Worm (Caenorhabditis elegans) whole organism, L3 larva: ENCODE measurements around the gene set-3.

Experiments
- R02D3.7 ChIP-seq: fragments of 150-350 bp; optimal IDR thresholded peaks from 2 replicates; lab custom pipeline; 2014; ENCODE audit warnings: missing biosample characterization, missing genetic modification characterization
- ZK546.5 ChIP-seq: sonication (generic microtip); optimal IDR thresholded peaks from 2 replicates; lab custom pipeline; 2017; ENCODE audit warnings: missing biosample characterization, missing genetic modification characterization
- aly-2 ChIP-seq: fragments of 150-350 bp; optimal IDR thresholded peaks from 2 replicates; lab custom pipeline; 2014; ENCODE audit warnings: missing biosample characterization, missing genetic modification characterization
- ceh-16 ChIP-seq: sonication (generic microtip); optimal IDR thresholded peaks from 2 replicates; lab custom pipeline; 2017; ENCODE audit warnings: missing biosample characterization, missing genetic modification characterization
- ceh-28 ChIP-seq: fragments of 150-350 bp; optimal IDR thresholded peaks from 2 replicates; lab custom pipeline; 2014; ENCODE audit warnings: missing biosample characterization, missing genetic modification reagents, missing genetic modification characterization
- ceh-82 ChIP-seq: fragments of 150-350 bp; optimal IDR thresholded peaks from 2 replicates; lab custom pipeline; 2014; ENCODE audit warnings: missing biosample characterization, missing genetic modification characterization
- ceh-9 ChIP-seq: sonication (generic microtip); optimal IDR thresholded peaks from 2 replicates; lab custom pipeline; 2018; ENCODE audit warnings: missing biosample characterization, missing genetic modification characterization
- daf-12 ChIP-seq: fragments of 150-350 bp; optimal IDR thresholded peaks from 2 replicates; lab custom pipeline; 2014; ENCODE audit warnings: missing biosample characterization, missing genetic modification reagents, missing genetic modification characterization
- elt-1 ChIP-seq: fragments of 150-350 bp; optimal IDR thresholded peaks from 2 replicates; lab custom pipeline; 2014; ENCODE audit warnings: missing biosample characterization, missing genetic modification characterization
- elt-2 ChIP-seq: sonication (generic microtip); optimal IDR thresholded peaks from 2 replicates; lab custom pipeline; 2016; ENCODE audit warnings: missing genetic modification reagents, mild to moderate bottlenecking, missing genetic modification characterization, missing compliant biosample characterization
- eor-1 ChIP-seq, 2 experiments: fragments of 150-350 bp; optimal IDR thresholded peaks; 2 replicates each; lab custom pipeline; 2014 to 2018; ENCODE audit warnings: missing biosample characterization in 2 of 2, missing genetic modification characterization in 2 of 2
- fkh-2 ChIP-seq: fragments of 150-350 bp; optimal IDR thresholded peaks from 2 replicates; lab custom pipeline; 2014; ENCODE audit warnings: missing biosample characterization, missing genetic modification reagents, missing genetic modification characterization
- fos-1 ChIP-seq: fragments of 150-350 bp; optimal IDR thresholded peaks from 2 replicates; lab custom pipeline; 2014; ENCODE audit warnings: missing biosample characterization, missing genetic modification characterization
- hmg-11 ChIP-seq: sonication (generic microtip); optimal IDR thresholded peaks from 2 replicates; lab custom pipeline; 2016; ENCODE audit warnings: missing genetic modification characterization, missing compliant biosample characterization
- jun-1 ChIP-seq: fragments of 150-350 bp; optimal IDR thresholded peaks from 2 replicates; lab custom pipeline; 2014; ENCODE audit warnings: missing biosample characterization, missing genetic modification reagents, missing genetic modification characterization
- lin-15B ChIP-seq: fragments of 150-350 bp; optimal IDR thresholded peaks from 2 replicates; lab custom pipeline; 2014; ENCODE audit warnings: missing biosample characterization, missing genetic modification characterization
- lin-39 ChIP-seq: fragments of 150-350 bp; optimal IDR thresholded peaks from 2 replicates; lab custom pipeline; 2018; ENCODE audit warnings: missing biosample characterization, missing genetic modification reagents, missing genetic modification characterization
- mdl-1 ChIP-seq: fragments of 150-350 bp; optimal IDR thresholded peaks from 2 replicates; lab custom pipeline; 2014; ENCODE audit warnings: missing biosample characterization, missing genetic modification characterization
- mml-1 ChIP-seq: fragments of 150-350 bp; sonication (generic microtip); optimal IDR thresholded peaks from 3 replicates; lab custom pipeline; 2014; ENCODE audit warnings: missing biosample characterization, missing genetic modification characterization
- nfya-1 ChIP-seq: sonication (generic microtip); optimal IDR thresholded peaks from 2 replicates; lab custom pipeline; 2017; ENCODE audit warnings: missing genetic modification characterization, mild to moderate bottlenecking, missing compliant biosample characterization, antibody characterized with exemption, moderate library complexity; ENCODE audit not compliant: insufficient read depth
- nhr-11 ChIP-seq: fragments of 150-350 bp; optimal IDR thresholded peaks from 2 replicates; lab custom pipeline; 2014; ENCODE audit warnings: missing biosample characterization, missing genetic modification characterization
- nhr-23 ChIP-seq: fragments of 150-350 bp; optimal IDR thresholded peaks from 2 replicates; lab custom pipeline; 2014; ENCODE audit warnings: missing biosample characterization, missing genetic modification reagents, missing genetic modification characterization
- nhr-25 ChIP-seq: sonication (generic microtip); optimal IDR thresholded peaks from 2 replicates; lab custom pipeline; 2017; ENCODE audit warnings: missing biosample characterization, missing genetic modification characterization
- nhr-28 ChIP-seq: fragments of 150-350 bp; optimal IDR thresholded peaks from 2 replicates; lab custom pipeline; 2014; ENCODE audit warnings: missing biosample characterization, missing genetic modification characterization
- nhr-43 ChIP-seq: sonication (generic microtip); optimal IDR thresholded peaks from 2 replicates; lab custom pipeline; 2016; ENCODE audit warnings: mild to moderate bottlenecking, missing genetic modification characterization, missing compliant biosample characterization; ENCODE audit not compliant: poor library complexity, severe bottlenecking
- nhr-67 ChIP-seq: fragments of 150-350 bp; optimal IDR thresholded peaks from 2 replicates; lab custom pipeline; 2014; ENCODE audit warnings: missing biosample characterization, missing genetic modification characterization
- nhr-77 ChIP-seq: fragments of 150-350 bp; optimal IDR thresholded peaks from 2 replicates; lab custom pipeline; 2014; ENCODE audit warnings: missing biosample characterization, missing genetic modification characterization
- pha-4 ChIP-seq: fragments of 150-350 bp; optimal IDR thresholded peaks from 2 replicates; lab custom pipeline; 2014; ENCODE audit warnings: missing biosample characterization, missing genetic modification reagents, missing genetic modification characterization
- pqm-1 ChIP-seq: fragments of 150-350 bp; optimal IDR thresholded peaks from 2 replicates; lab custom pipeline; 2017; ENCODE audit warnings: missing biosample characterization, missing genetic modification characterization, inconsistent platforms
- sea-2 ChIP-seq: fragments of 150-350 bp; sonication (generic microtip); optimal IDR thresholded peaks from 4 replicates; lab custom pipeline; 2014; ENCODE audit warnings: missing biosample characterization, missing genetic modification reagents, missing genetic modification characterization
- snpc-4 ChIP-seq: fragments of 150-350 bp; optimal IDR thresholded peaks from 2 replicates; lab custom pipeline; 2014; ENCODE audit warnings: missing biosample characterization, missing genetic modification characterization
- unc-39 ChIP-seq: sonication (generic microtip); optimal IDR thresholded peaks from 4 replicates; lab custom pipeline; 2017; ENCODE audit warnings: missing biosample characterization, missing genetic modification characterization
- unc-62 ChIP-seq: fragments of 150-350 bp; sonication (generic microtip); optimal IDR thresholded peaks from 4 replicates; lab custom pipeline; 2014; ENCODE audit warnings: missing biosample characterization, missing genetic modification reagents, missing genetic modification characterization
- ztf-11 ChIP-seq: fragments of 150-350 bp; optimal IDR thresholded peaks from 2 replicates; lab custom pipeline; 2014; ENCODE audit warnings: missing biosample characterization, missing genetic modification characterization
- ztf-4 ChIP-seq: fragments of 150-350 bp; optimal IDR thresholded peaks from 2 replicates; lab custom pipeline; 2014; ENCODE audit warnings: missing biosample characterization, missing genetic modification characterization

set-3 gene

DNA sequence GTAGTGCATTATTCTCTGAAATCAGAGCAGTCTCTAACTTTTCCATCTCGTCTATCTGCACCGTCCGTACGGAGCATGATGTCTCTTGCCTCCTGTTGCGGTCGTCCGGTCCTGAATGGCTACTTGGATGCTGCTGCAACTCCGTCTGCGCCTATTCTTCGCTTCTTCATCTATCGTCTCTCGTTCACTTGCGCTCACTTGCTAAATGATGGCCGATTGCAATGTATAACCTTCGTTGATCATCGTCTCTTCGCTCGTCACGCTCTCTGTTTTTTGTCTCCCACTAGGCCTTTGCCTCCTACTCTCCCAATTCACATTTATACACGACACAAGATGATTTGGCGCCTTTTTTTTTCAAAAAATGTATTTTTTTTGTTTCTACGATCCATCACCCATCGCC, 2.9 kb upstream of the set-3 start (continued):
- TF ChIP-seq ZK546.5 (tag; lab: Kevin White, UChicago) (no peak), nhr-25 (tag; lab: Kevin White, UChicago) (peak; percentile 14), nhr-11 (tag; lab: Kevin White, UChicago) (no peak), daf-12 (tag; lab: Kevin White, UChicago) (no peak), mdl-1 (no peak), unc-62 (GFP tag; lab: Kevin White, UChicago) (no peak), lin-15B (tag; lab: Kevin White, UChicago) (peak; percentile 74), pqm-1 (tag; lab: Kevin White, UChicago) (peak; percentile 45), unc-39 (no peak)

DNA sequence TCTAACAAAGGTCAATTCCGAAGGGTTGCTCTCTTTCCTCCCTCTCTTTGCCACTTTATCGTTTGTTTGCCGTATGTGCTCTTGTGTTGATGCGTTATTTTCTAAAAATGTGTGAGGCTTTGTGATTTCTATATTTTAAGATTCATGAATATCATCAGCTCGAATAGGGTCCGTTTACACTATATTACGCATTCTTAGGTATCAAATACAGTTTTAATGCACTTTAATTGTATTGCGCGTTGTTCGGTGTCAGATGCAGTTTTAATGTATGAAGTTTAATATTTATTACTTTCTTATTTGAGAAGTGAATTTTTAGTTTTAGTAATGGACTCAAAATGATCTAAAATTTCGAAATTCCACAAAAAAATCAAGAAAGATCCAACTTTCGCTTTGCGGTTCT, 2.0 kb upstream of the set-3 start, which contains the start of gene bud-31:
Gene bud-31 (minus strand): TSS at position 101 of the 400 bp plus-strand sequence.
- TF ChIP-seq sea-2 (GFP tag; lab: Kevin White, UChicago) (no peak), elt-1 (tag; lab: Kevin White, UChicago) (no peak), ZK546.5 (tag; lab: Kevin White, UChicago) (no peak), pqm-1 (tag; lab: Kevin White, UChicago) (no peak), ceh-9 (tag; lab: Kevin White, UChicago) (no peak), hmg-11 (tag; lab: Kevin White, UChicago) (no peak), fos-1 (tag; lab: Kevin White, UChicago) (no peak), ceh-82 (tag; lab: Kevin White, UChicago) (no peak), R02D3.7 (tag; lab: Kevin White, UChicago) (no peak)

DNA sequence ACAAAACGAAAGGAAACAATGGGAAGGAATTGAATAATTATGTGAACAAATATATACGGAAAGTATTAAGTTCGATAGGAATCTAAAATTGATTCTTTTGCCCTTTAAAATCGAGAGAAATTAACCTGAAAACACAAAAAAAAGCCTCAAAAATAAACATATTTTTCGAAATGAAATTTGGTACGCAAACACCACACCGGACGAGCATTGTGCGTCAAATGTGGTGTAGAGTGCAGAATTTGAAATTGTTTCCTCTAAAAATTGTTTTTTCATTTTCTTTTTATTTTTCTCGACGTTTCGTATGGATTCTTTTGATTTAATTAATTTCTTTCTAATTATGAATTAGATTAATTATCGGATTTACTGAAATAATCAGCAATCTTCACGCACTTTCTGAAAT, 1.0 kb upstream of the set-3 start:
- TF ChIP-seq pqm-1 (tag; lab: Kevin White, UChicago) (no peak), pha-4 (peak; percentile 28), mml-1 (no peak), jun-1 (no peak), lin-15B (tag; lab: Kevin White, UChicago) (peak; percentile 19), nhr-23 (tag; lab: Kevin White, UChicago) (no peak), ztf-11 (tag; lab: Kevin White, UChicago) (no peak), nfya-1 (peak; percentile 52), ztf-4 (tag; lab: Kevin White, UChicago) (no peak), lin-39 (tag; lab: Kevin White, UChicago) (no peak), nhr-28 (tag; lab: Kevin White, UChicago) (no peak), fkh-2 (tag; lab: Kevin White, UChicago) (no peak), nhr-43 (tag; lab: Kevin White, UChicago) (no peak), eor-1 (tag; optimal IDR thresholded peaks at IDR 0.05; lab: Kevin White, UChicago) (no peak), sea-2 (GFP tag; lab: Kevin White, UChicago) (no peak), nhr-11 (tag; lab: Kevin White, UChicago) (no peak), nhr-77 (tag; lab: Kevin White, UChicago) (no peak), nhr-25 (tag; lab: Kevin White, UChicago) (peak; percentile 6), snpc-4 (tag; lab: Kevin White, UChicago) (no peak), ceh-16 (tag; lab: Kevin White, UChicago) (no peak), hmg-11 (tag; lab: Kevin White, UChicago) (peak; percentile 16), unc-39 (no peak), nhr-67 (tag; lab: Kevin White, UChicago) (no peak), ceh-28 (tag; lab: Kevin White, UChicago) (no peak), aly-2 (tag; lab: Kevin White, UChicago) (no peak), daf-12 (tag; lab: Kevin White, UChicago) (no peak)

DNA sequence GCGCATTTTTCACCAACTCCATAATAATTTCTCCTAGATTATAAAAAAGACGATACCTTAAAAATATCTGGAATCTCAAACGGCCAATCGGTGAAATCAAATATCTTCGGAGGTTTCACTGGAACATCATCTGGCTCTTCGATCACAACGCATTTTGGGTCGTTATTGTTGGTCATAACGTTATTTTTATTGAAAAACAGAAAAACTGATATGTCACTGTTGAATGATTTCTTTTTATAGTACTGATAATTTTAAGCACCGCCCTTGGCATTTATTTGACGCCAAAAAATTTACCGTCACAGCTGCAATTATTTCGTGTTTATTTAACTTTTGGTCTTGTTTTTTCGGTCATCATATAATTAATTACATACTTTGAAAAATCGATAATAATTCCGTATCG, 4.3 kb downstream of the set-3 start, which contains the start of gene best-5:
Gene best-5 (minus strand): TSS at position 210 of the 400 bp plus-strand sequence.
- peak; percentile 43 for TF ChIP-seq pqm-1 (tag; lab: Kevin White, UChicago)
- TF ChIP-seq hmg-11 (tag; lab: Kevin White, UChicago), result no peak
- TF ChIP-seq elt-2 (tag; lab: Kevin White, UChicago), result peak; percentile 42
